Fruit fly (Drosophila melanogaster) whole organism, larva: ENCODE results near the gene CG14985.

ENCODE experiments used
- noc ChIP-seq: fragments of 200-800 bp; sonication (Bioruptor generic); optimal IDR thresholded peaks from 3 replicates; lab custom pipeline; 2019; ENCODE audit warnings: missing biosample characterization, mild to moderate bottlenecking, missing genetic modification characterization, moderate library complexity

The CG14985 gene

dm6 chr3L:4010122-4010521, 6.8 kb downstream of the CG14985 start:
- TF ChIP-seq noc (tag; lab: Kevin White, UChicago): no peak

DNA sequence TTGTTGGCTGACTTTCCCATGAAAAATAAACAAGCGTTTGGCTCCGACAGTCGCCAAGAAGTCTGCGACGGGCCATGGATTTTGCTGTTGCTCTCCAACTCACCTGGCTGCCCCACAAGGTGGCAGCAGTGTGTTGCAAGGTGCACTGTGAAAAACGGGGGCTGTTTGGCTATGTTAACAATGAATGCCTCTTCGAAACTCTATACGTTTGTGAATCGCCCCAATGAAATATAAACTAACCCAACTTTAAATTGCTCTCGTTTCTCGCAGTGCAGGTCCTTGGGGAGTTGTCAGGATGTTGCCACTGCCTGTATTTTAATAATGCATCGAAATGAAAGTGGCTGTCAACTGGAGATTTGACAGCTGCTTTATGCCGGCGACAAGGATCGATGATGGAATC, 11.1 kb downstream of the CG14985 start:
- TF ChIP-seq noc (tag; lab: Kevin White, UChicago): no peak

DNA sequence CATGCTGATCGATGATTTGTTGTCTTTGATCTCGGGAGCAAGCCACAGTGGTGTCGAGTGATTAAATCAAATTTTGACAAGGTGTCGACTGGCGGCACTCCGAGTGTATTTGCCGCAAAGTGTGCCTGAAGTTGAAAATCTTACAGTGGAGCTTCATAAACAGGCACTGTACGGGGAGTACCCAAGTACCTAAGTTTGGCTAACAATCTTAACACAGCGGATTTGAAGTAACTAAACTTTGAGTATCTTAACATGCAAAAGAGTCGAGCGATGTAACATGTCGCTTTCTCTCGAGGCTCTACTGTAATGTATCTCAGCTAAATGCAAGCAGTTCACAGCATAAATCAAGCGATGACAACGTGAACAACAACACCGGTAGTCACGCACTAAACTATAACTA, 13.5 kb downstream of the CG14985 start:
- no peak for TF ChIP-seq noc (tag; lab: Kevin White, UChicago)

DNA sequence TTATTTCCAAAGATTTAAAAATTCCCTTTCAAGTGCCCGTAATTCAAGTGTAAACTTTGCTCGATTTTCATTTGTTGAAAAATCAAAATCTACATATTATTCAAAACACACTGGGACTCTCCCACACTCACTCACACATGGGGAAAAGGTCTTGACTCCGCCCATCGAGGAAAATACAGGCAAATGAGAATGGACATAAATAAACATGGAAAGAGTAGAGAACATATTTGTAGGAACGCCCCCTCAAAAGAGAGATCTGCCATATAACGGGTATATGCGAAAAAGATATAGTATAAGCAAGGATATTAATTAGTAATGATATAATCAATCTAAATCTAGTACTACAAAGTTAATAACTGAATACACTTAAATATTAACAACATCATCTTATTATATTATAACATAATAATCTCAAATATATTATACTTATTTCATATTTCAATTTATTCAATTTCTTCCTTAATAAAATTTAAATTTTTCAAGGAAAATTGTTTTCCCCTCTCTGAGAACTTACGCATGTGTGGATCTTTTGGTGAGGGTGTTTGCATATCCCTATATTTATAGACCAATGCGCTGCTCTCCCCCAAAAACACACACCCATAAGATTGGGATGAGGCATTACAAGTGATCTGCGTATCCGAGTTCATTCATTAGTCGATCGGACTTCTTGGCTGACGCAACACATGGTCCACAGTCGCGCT, 15.1 kb downstream of the CG14985 start, which contains the start of gene FoxL1:
Gene FoxL1 (plus strand): TSS at position 651 of the 701 bp plus-strand sequence.
- no peak for TF ChIP-seq noc (tag; lab: Kevin White, UChicago)

DNA sequence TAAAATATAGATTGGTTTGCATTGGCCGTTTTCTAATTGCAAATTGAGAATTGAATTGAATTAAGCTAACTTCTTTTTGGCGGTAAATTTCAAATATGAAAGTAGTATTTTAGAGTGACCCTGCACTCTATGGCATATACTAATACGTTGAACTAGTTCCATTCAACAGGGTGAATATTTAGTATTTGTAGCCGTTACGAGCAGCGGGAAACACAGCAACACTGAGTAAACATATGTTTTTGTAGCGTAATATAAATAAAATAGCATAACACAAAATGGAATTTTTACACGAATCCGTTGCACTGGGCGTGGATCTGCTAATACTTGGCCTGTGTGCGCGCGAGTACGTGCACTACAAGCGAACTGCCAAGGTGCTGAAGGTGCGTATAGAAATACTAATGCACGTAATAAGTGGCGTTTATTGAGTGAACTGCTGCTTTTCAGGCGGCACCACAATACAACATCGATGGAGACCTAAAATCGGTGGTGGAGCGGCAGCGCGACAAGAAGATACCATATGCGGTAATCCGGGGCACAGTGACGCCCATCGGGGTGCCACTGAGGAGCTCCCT, 18.1 kb downstream of the CG14985 start, which contains the start of gene Mul1:
Gene Mul1 (plus strand): TSS at position 198 of the 572 bp plus-strand sequence.
- TF ChIP-seq noc (tag; lab: Kevin White, UChicago): no peak

DNA sequence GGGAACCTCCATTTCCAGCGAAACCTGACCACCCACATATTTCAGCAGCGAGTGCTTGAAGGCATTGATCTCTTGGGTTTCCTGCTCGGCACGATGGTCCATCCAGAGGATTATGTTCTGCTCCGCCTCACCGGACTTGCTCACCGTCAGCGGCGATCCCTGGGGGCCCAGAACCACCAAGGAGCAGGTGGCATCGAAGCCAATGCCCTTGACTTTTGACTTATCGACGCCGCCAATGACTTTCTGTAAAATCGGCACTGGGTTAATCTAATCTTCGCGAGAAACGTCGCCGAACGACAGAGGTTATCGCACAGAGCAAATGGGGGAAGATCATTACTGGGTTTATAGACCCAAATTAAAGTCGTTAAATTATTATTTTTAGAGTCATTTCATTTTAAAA, 21.2 kb downstream of the CG14985 start:
- no peak for TF ChIP-seq noc (tag; lab: Kevin White, UChicago)

- no peak for TF ChIP-seq noc (tag; lab: Kevin White, UChicago)
Observed at dm6 chr3L:4025738-4026505, 22.6 kb downstream of the CG14985 start, which contains the start of gene CG11594. TSS of gene CG11594 (minus strand) at chr3L:4026011.

DNA sequence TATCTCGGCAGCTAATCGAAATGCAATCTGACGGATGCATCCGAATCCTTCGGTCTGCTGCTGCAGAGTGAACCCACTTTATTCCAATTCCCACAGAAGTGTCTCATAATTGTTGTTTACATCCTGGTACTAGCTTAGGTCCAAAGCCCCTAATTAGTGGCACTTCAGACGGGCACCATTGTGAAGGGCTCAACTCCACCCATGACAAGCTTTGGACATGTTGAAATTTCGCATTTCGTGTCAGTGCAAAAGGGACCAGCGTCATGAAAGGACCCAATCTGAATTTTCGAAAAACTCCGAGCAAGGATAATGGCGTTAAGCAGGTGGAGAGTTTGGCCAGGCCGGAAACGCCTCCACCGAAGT, 23.2 kb downstream of the CG14985 start, which contains the start of gene Gr64a:
Gene Gr64a (plus strand): TSS at position 264 of the 363 bp plus-strand sequence.
- TF ChIP-seq noc (tag; lab: Kevin White, UChicago): no peak

DNA sequence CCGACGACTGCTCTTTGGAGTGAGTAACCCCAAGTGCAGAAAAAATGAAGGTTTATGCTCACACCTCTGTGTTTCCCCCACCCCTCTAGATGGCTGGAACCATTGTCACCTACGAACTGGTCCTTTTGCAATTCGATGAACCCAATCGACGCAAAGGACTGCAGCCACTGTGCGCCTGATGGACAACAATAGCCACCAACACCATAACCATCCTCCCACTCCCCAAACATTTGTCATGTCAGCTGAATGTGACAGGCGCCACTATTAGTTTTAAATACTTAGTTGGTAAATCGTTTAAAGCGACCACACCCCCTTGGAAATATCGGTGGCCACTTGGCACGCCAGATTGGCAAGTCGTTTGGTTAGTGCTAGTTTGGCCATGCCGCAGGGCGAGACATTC, 25.0 kb downstream of the CG14985 start, which contains the start of the genes Gr64b and Gr64c:
Gene Gr64b (plus strand): TSS at position 301 of the 400 bp plus-strand sequence.
Gene Gr64c (plus strand): TSS at position 301 of the 400 bp plus-strand sequence.
- no peak for TF ChIP-seq noc (tag; lab: Kevin White, UChicago)

DNA sequence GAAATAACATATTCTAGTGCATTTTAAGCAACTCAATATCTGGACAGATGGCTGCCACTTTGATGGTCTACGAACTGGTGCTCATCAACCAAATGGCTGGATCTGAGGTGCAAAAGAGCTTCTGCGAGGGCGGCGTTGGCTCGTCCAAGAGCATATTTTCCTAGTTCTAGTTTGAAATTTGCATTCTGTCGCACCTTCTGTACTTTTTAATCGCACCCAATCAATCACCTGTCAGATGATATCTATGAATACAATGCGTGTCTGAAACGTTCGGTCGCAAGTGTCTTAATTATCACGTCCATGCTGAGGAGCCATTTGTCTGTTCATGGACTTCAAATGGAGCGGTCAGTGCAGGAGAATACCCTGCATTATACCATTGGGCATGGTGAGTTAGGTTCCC, 28.5 kb downstream of the CG14985 start, which contains the start of the genes Gr64d and Gr64e:
Gene Gr64d (plus strand): TSS at position 301 of the 400 bp plus-strand sequence.
Gene Gr64e (plus strand): TSS at position 380 of the 400 bp plus-strand sequence.
- no peak for TF ChIP-seq noc (tag; lab: Kevin White, UChicago)

DNA sequence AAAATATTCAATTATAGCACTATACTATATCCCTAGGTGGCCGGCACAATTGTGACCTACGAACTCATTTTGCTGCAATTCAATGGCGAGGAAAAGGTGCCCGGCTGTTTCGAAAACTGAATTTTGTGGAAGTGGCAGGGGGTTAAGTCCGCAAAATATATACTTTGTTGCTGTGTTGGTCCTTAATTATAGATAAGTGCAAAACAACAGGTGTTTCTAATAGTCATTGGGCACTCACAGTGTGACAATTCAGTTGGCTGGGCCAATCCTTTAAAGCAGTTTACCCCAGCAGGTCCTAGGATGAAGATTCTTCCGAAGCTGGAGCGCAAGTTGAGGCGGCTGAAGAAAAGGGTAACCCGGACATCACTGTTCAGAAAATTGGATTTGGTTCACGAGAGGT, 32.2 kb downstream of the CG14985 start, which contains the start of gene Gr64f:
Gene Gr64f (plus strand): TSS at position 301 of the 400 bp plus-strand sequence.
- TF ChIP-seq noc (tag; lab: Kevin White, UChicago): no peak

dm6 chr3L:4040247-4040925, 37.1 kb downstream of the CG14985 start, which contains the start of the genes CG11593 and Rcd5:
TSS of gene CG11593 (minus strand) at chr3L:4040482.
TSS of gene Rcd5 (plus strand) at chr3L:4040529.
- no peak for TF ChIP-seq noc (tag; lab: Kevin White, UChicago)

dm6 chr3L:4044497-4044896, 41.2 kb downstream of the CG14985 start:
- TF ChIP-seq noc (tag; lab: Kevin White, UChicago): no peak

dm6 chr3L:4046289-4046688, 43.0 kb downstream of the CG14985 start, which contains the start of gene CG1136:
TSS of gene CG1136 (plus strand) at chr3L:4046596.
- no peak for TF ChIP-seq noc (tag; lab: Kevin White, UChicago)

- TF ChIP-seq noc (tag; lab: Kevin White, UChicago): no peak
Observed at dm6 chr3L:4047635-4048034, 44.4 kb downstream of the CG14985 start, which contains the start of gene Dpy-30L2. TSS of gene Dpy-30L2 (minus strand) at chr3L:4047735.
